Fruit fly (Drosophila melanogaster): ENCODE data around the gene CG16713.

DNA sequence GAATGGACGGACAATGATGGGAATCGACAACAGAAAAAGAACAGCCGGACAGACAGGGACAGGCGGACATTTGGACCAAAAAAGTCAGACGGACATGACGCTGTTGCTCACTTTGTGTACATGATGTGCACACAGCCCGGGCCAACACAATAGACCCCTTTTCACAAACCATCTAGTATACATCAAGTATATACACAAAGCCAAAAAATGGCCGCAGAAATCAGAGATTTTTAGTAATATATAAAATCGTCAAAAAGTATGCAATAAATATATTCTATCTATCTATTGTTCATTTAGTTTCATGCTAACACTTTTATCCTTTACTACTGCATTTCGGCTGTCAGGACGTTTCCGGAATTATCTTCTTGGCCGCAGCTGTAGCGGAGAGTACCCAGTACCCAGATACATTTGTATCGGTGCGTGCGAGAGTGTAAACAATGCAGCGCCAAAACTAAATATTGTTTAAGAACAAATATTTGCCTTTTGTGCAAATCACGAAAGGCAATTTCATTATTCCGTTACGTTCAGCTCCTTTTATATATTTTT lies 24.3 kb upstream of the CG16713 start:
- TF ChIP-seq psq (optimal IDR thresholded peaks at IDR 0.05), result no peak
- no peak for TF ChIP-seq h (optimal IDR thresholded peaks at IDR 0.05)

All from Kc167 (cell line).